Worm (Caenorhabditis elegans): ENCODE data around the gene nhr-152.

Gene nhr-152

ce11 chrV:7730488-7730887 lies 44.3 kb downstream of the nhr-152 start (continued):
- TF ChIP-seq daf-19 (GFP tag; conservative IDR thresholded peaks at IDR 0.05) (no peak), attf-4 (tag; optimal IDR thresholded peaks at IDR 0.05) (no peak), F44E2.7 (GFP tag; IDR thresholded peaks at IDR 0.05) (no peak), nhr-77 (tag; optimal IDR thresholded peaks at IDR 0.05) (no peak), vab-7 (GFP tag; IDR thresholded peaks at IDR 0.05) (no peak), spr-1 (tag; optimal IDR thresholded peaks at IDR 0.05) (no peak), fkh-10 (GFP tag; optimal IDR thresholded peaks at IDR 0.05) (no peak), aly-2 (tag; optimal IDR thresholded peaks at IDR 0.05) (no peak), ceh-32 (tag; optimal IDR thresholded peaks at IDR 0.05; ENCODE audit: poor library complexity) (no peak), daf-12 (tag; optimal IDR thresholded peaks at IDR 0.05) (no peak), php-3 (GFP tag; IDR thresholded peaks at IDR 0.05) (no peak), nhr-42 (GFP tag; IDR thresholded peaks at IDR 0.05) (no peak), lin-1 (GFP tag; IDR thresholded peaks at IDR 0.05) (peak; percentile 37; the same call in 1 of the 2 replicates), madf-5 (GFP tag; IDR thresholded peaks at IDR 0.05) (no peak), unc-62 (GFP tag; optimal IDR thresholded peaks at IDR 0.05 in 1 of 2) (peak in 1 of 2 experiments; percentile 8), unc-62 (tag; optimal IDR thresholded peaks at IDR 0.05) (no peak), nhr-28 (tag; optimal IDR thresholded peaks at IDR 0.05) (peak; percentile 7), pqm-1 (tag; optimal IDR thresholded peaks at IDR 0.05) (no peak), lim-7 (GFP tag; IDR thresholded peaks at IDR 0.05) (no peak), nhr-6 (tag; optimal IDR thresholded peaks at IDR 0.05) (peak; percentile 37), unc-39 (tag; optimal IDR thresholded peaks at IDR 0.05) (no peak), lin-29 (GFP tag; IDR thresholded peaks at IDR 0.05) (no peak), nhr-111 (GFP tag; optimal IDR thresholded peaks at IDR 0.05) (no peak), D1046.2 (GFP tag; IDR thresholded peaks at IDR 0.05) (no peak), F26F4.8 (GFP tag; conservative IDR thresholded peaks at IDR 0.05) (0 out of 2 replicates have a peak, but pooled peaks have one; percentile 24), rbr-2 (tag; optimal IDR thresholded peaks at IDR 0.05) (peak; percentile 56), ceh-82 (tag; optimal IDR thresholded peaks at IDR 0.05) (no peak), nhr-76 (tag; optimal IDR thresholded peaks at IDR 0.05) (no peak), ces-1 (GFP tag; optimal IDR thresholded peaks at IDR 0.05) (no peak), unc-130 (GFP tag; optimal IDR thresholded peaks at IDR 0.05) (no peak), ceh-28 (tag; optimal IDR thresholded peaks at IDR 0.05) (no peak), zip-11 (GFP tag; IDR thresholded peaks at IDR 0.05) (no peak), dpl-1 (GFP tag; optimal IDR thresholded peaks at IDR 0.05) (peak; percentile 38), mes-2 (tag; optimal IDR thresholded peaks at IDR 0.05; ENCODE audit: poor library complexity, severe bottlenecking) (peak; percentile 67), tra-1 (GFP tag; IDR thresholded peaks at IDR 0.05) (no peak), arid-1 (GFP tag; conservative IDR thresholded peaks at IDR 0.05) (0 out of 2 replicates have a peak, but pooled peaks have one; percentile 61), ZK546.5 (tag; optimal IDR thresholded peaks at IDR 0.05) (no peak), F10B5.3 (tag; optimal IDR thresholded peaks at IDR 0.05) (no peak), F37D6.2 (tag; optimal IDR thresholded peaks at IDR 0.05) (no peak), zfp-3 (GFP tag; conservative IDR thresholded peaks at IDR 0.05) (no peak), dmd-8 (GFP tag; IDR thresholded peaks at IDR 0.05) (0 out of 2 replicates have a peak, but pooled peaks have one; percentile 10), saeg-2 (GFP tag; IDR thresholded peaks at IDR 0.05) (no peak), spr-3 (GFP tag; optimal IDR thresholded peaks at IDR 0.05) (peak; percentile 1), snpc-4 (tag; optimal IDR thresholded peaks at IDR 0.05) (no peak), ctbp-1 (GFP tag; IDR thresholded peaks at IDR 0.05) (0 out of 2 replicates have a peak, but pooled peaks have one; percentile 12), egl-27 (tag; optimal IDR thresholded peaks at IDR 0.05) (no peak), lin-39 (tag; optimal IDR thresholded peaks at IDR 0.05) (no peak), dmd-6 (GFP tag; IDR thresholded peaks at IDR 0.05) (peak; percentile 37; the same call in 1 of the 2 replicates), tag-97 (GFP tag; IDR thresholded peaks at IDR 0.05) (no peak), Y105C5A.15 (GFP tag; IDR thresholded peaks at IDR 0.05) (no peak), ceh-62 (tag; optimal IDR thresholded peaks at IDR 0.05) (no peak), zag-1 (tag; optimal IDR thresholded peaks at IDR 0.05) (no peak), daf-8 (GFP tag; IDR thresholded peaks at IDR 0.05) (no peak), fos-1 (tag; optimal IDR thresholded peaks at IDR 0.05) (no peak)

All from whole organism, L4 larva.